Worm (Caenorhabditis elegans): ENCODE results near the gene F54D12.7.

DNA sequence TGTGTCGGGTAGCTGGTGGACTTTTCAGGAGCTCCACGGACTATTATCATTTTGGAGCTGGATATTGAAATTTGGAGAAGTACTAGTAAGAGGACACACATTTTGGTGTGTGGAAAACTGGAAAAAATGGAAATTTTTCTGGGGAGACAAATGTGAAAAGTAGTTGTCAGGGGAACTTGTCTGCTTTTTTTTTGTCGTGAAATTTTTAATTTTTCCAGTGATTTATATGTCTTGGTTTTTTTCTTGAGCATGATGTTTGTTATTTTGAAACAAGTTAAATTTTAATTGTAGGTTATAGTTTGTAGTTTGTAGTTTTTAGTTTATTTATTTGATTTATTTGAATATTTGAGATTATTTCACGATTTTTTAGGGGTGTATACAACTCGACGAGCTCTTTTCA lies at the start of gene F54D12.7:
- no peak for TF ChIP-seq nhr-76 (tag; optimal IDR thresholded peaks at IDR 0.05)
- no peak for TF ChIP-seq ceh-90 (tag; optimal IDR thresholded peaks at IDR 0.05)
- TF ChIP-seq lin-13 (GFP tag; optimal IDR thresholded peaks at IDR 0.05): no peak
- TF ChIP-seq ztf-11 (tag; optimal IDR thresholded peaks at IDR 0.05): no peak
- no peak for TF ChIP-seq nhr-237 (tag; optimal IDR thresholded peaks at IDR 0.05)
- no peak for TF ChIP-seq sptf-1 (tag; optimal IDR thresholded peaks at IDR 0.05)
- TF ChIP-seq tlp-1 (tag; optimal IDR thresholded peaks at IDR 0.05): no peak
- TF ChIP-seq mdl-1 (tag; optimal IDR thresholded peaks at IDR 0.05): no peak
- no peak for TF ChIP-seq ceh-88 (GFP tag; IDR thresholded peaks at IDR 0.05)
- TF ChIP-seq unc-62 (GFP tag; optimal IDR thresholded peaks at IDR 0.05): no peak
- no peak for TF ChIP-seq unc-130 (tag; optimal IDR thresholded peaks at IDR 0.05)
- TF ChIP-seq nhr-11 (tag; optimal IDR thresholded peaks at IDR 0.05): no peak
- no peak for TF ChIP-seq snpc-4 (tag; optimal IDR thresholded peaks at IDR 0.05)
- TF ChIP-seq fkh-10 (GFP tag; optimal IDR thresholded peaks at IDR 0.05): no peak
